Worm (Caenorhabditis elegans): ENCODE data around the gene srbc-54.

DNA sequence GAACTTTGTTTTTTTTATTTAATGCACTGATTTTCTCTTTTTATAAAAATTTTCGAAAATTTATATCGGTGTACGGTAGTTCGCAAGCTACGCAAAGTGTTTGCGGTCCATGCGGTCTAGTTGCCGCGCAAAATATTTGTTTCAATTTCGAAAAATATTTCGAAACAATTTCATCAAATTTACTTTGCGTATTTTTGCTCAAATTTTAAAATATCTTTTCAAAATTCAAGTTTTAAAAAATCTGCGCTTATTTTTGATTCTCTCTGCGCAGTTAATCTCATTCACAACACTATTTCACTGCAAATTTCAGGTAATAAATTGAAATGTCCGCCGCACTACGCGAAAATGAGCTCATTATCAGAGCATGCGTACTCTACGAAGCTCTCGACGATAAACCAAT is 33.9 kb upstream of the srbc-54 start, which contains the start of gene fbxa-197:
- no peak for TF ChIP-seq tbx-11 (GFP tag; IDR thresholded peaks at IDR 0.05)
- TF ChIP-seq ets-7 (tag; optimal IDR thresholded peaks at IDR 0.05), result no peak
- no peak for TF ChIP-seq B0310.2 (tag; optimal IDR thresholded peaks at IDR 0.05)
- no peak for TF ChIP-seq flt-1 (GFP tag; IDR thresholded peaks at IDR 0.05)
- TF ChIP-seq scrt-1 (GFP tag; IDR thresholded peaks at IDR 0.05), result no peak

Measured in whole organism, early embryonic.